Worm (Caenorhabditis elegans) whole organism, early embryonic: ENCODE data around the gene F52B11.5.

Experiments
- B0310.2 ChIP-seq: sonication (generic microtip); optimal IDR thresholded peaks from 2 replicates; lab custom pipeline; 2016; ENCODE audit warnings: mild to moderate bottlenecking, missing genetic modification characterization, missing compliant biosample characterization
- F13C5.2 ChIP-seq: sonication (generic microtip); optimal IDR thresholded peaks from 2 replicates; lab custom pipeline; 2017; ENCODE audit warnings: mild to moderate bottlenecking, missing genetic modification characterization, inconsistent platforms, missing compliant biosample characterization
- aly-1 ChIP-seq: sonication (generic microtip); optimal IDR thresholded peaks from 2 replicates; lab custom pipeline; 2016; ENCODE audit warnings: missing genetic modification characterization, missing compliant biosample characterization
- ama-1 ChIP-seq: fragments of 150-350 bp; optimal IDR thresholded peaks from 2 replicates; lab custom pipeline; 2014
- ceh-13 ChIP-seq: fragments of 200-800 bp; sonication (Bioruptor generic); optimal IDR thresholded peaks from 2 replicates; lab custom pipeline; 2018; ENCODE audit warnings: mild to moderate bottlenecking, missing genetic modification characterization, missing compliant biosample characterization
- ceh-36 ChIP-seq: sonication (generic microtip); optimal IDR thresholded peaks from 2 replicates; lab custom pipeline; 2016; ENCODE audit warnings: missing genetic modification characterization, inconsistent platforms, missing compliant biosample characterization
- ets-7 ChIP-seq: sonication (generic microtip); optimal IDR thresholded peaks from 2 replicates; lab custom pipeline; 2016; ENCODE audit warnings: missing genotype, missing genetic modification characterization, missing compliant biosample characterization
- flt-1 ChIP-seq: fragments of 200-800 bp; sonication (Bioruptor generic); IDR thresholded peaks from 2 replicates; pipeline ENCODE4 v1.3.6; 2022; ENCODE audit warnings: missing genetic modification characterization, missing compliant biosample characterization
- hmbx-1 ChIP-seq: sonication (generic microtip); optimal IDR thresholded peaks from 2 replicates; lab custom pipeline; 2016; ENCODE audit warnings: mild to moderate bottlenecking, missing genetic modification characterization, missing compliant biosample characterization
- hmg-4 ChIP-seq: fragments of 200-800 bp; sonication (Bioruptor generic); optimal IDR thresholded peaks from 2 replicates; lab custom pipeline; 2018; ENCODE audit warnings: mild to moderate bottlenecking, missing genetic modification characterization, missing compliant biosample characterization
- hnd-1 ChIP-seq: sonication (generic microtip); optimal IDR thresholded peaks from 2 replicates; lab custom pipeline; 2016; ENCODE audit warnings: missing genetic modification characterization, missing compliant biosample characterization
- pes-1 ChIP-seq: fragments of 200-800 bp; sonication (Bioruptor generic); IDR thresholded peaks from 2 replicates; pipeline ENCODE4 v1.3.6; 2022; ENCODE audit warnings: missing genetic modification reagents, missing genetic modification characterization, missing compliant biosample characterization
- scrt-1 ChIP-seq: fragments of 200-800 bp; sonication (Bioruptor generic); IDR thresholded peaks from 2 replicates; pipeline ENCODE4 v1.3.6; 2022; ENCODE audit warnings: missing genetic modification characterization, missing compliant biosample characterization
- sea-1 ChIP-seq: fragments of 200-800 bp; sonication (Bioruptor generic); conservative IDR thresholded peaks from 2 replicates; pipeline ENCODE4 v1.3.6; 2022; ENCODE audit warnings: missing genetic modification characterization, missing compliant biosample characterization
- tbx-11 ChIP-seq: fragments of 200-800 bp; sonication (Bioruptor generic); IDR thresholded peaks from 2 replicates; pipeline ENCODE4 v1.3.6; 2022; ENCODE audit warnings: missing genetic modification characterization, missing compliant biosample characterization
- tbx-37 ChIP-seq: fragments of 200-800 bp; sonication (Bioruptor generic); conservative IDR thresholded peaks from 2 replicates; pipeline ENCODE4 v1.3.6; 2022; ENCODE audit warnings: missing genetic modification reagents, missing genetic modification characterization, missing compliant biosample characterization
- tra-4 ChIP-seq: sonication (generic microtip); optimal IDR thresholded peaks from 2 replicates; lab custom pipeline; 2017; ENCODE audit warnings: missing genetic modification characterization, missing compliant biosample characterization

The F52B11.5 gene

ce11 chrIV:14123956-14124355 is 20.9 kb upstream of the F52B11.5 start, which contains the start of gene nkcc-1:
nkcc-1 (minus strand) TSS chrIV:14124056.
- TF ChIP-seq hmg-4 (no peak), sea-1 (no peak), B0310.2 (tag; lab: Kevin White, UChicago) (no peak), pes-1 (GFP tag; lab: Robert Waterston, UW) (no peak), tbx-11 (no peak), scrt-1 (no peak), ets-7 (tag; lab: Kevin White, UChicago) (no peak), flt-1 (GFP tag; lab: Robert Waterston, UW) (no peak), hnd-1 (tag; lab: Kevin White, UChicago) (no peak), F13C5.2 (tag; lab: Kevin White, UChicago) (no peak)

ce11 chrIV:14119327-14119726 is 16.3 kb upstream of the F52B11.5 start:
- no peak for TF ChIP-seq hmg-4
- TF ChIP-seq tbx-37 (GFP tag; lab: Robert Waterston, UW): no peak
- no peak for TF ChIP-seq sea-1
- TF ChIP-seq hmbx-1: no peak
- TF ChIP-seq aly-1 (tag; lab: Kevin White, UChicago): no peak

ce11 chrIV:14115556-14115955 is 12.5 kb upstream of the F52B11.5 start:
- no peak for TF ChIP-seq ceh-36 (tag; lab: Kevin White, UChicago)

ce11 chrIV:14115045-14115444 is 12.0 kb upstream of the F52B11.5 start:
- no peak for TF ChIP-seq ets-7 (tag; lab: Kevin White, UChicago)
- TF ChIP-seq ceh-13 (GFP tag; lab: Kevin White, UChicago): no peak

ce11 chrIV:14114357-14114756 is 11.3 kb upstream of the F52B11.5 start:
- TF ChIP-seq F13C5.2 (tag; lab: Kevin White, UChicago) (no peak), aly-1 (tag; lab: Kevin White, UChicago) (no peak), B0310.2 (tag; lab: Kevin White, UChicago) (no peak), hnd-1 (tag; lab: Kevin White, UChicago) (no peak), tbx-11 (no peak), pes-1 (GFP tag; lab: Robert Waterston, UW) (no peak), ceh-36 (tag; lab: Kevin White, UChicago) (no peak), tbx-37 (GFP tag; lab: Robert Waterston, UW) (no peak), ama-1 (lab: Kevin White, UChicago) (no peak), scrt-1 (no peak), hmbx-1 (no peak), sea-1 (no peak), tra-4 (tag; lab: Kevin White, UChicago) (no peak), flt-1 (GFP tag; lab: Robert Waterston, UW) (no peak), hmg-4 (no peak), ceh-13 (GFP tag; lab: Kevin White, UChicago) (no peak), ets-7 (tag; lab: Kevin White, UChicago) (no peak)

- TF ChIP-seq hnd-1 (tag; lab: Kevin White, UChicago) (no peak), ceh-13 (GFP tag; lab: Kevin White, UChicago) (no peak), B0310.2 (tag; lab: Kevin White, UChicago) (no peak), flt-1 (GFP tag; lab: Robert Waterston, UW) (no peak), aly-1 (tag; lab: Kevin White, UChicago) (no peak), sea-1 (no peak), tbx-11 (no peak), ama-1 (lab: Kevin White, UChicago) (no peak), scrt-1 (no peak), hmbx-1 (no peak), tra-4 (tag; lab: Kevin White, UChicago) (no peak), ceh-36 (tag; lab: Kevin White, UChicago) (no peak), hmg-4 (no peak), ets-7 (tag; lab: Kevin White, UChicago) (no peak), tbx-37 (GFP tag; lab: Robert Waterston, UW) (no peak), pes-1 (GFP tag; lab: Robert Waterston, UW) (no peak), F13C5.2 (tag; lab: Kevin White, UChicago) (no peak)
Observed at ce11 chrIV:14113621-14114020, 10.6 kb upstream of the F52B11.5 start.

- no peak for TF ChIP-seq F13C5.2 (tag; lab: Kevin White, UChicago)
- TF ChIP-seq tbx-11: no peak
- no peak for TF ChIP-seq aly-1 (tag; lab: Kevin White, UChicago)
- no peak for TF ChIP-seq flt-1 (GFP tag; lab: Robert Waterston, UW)
- no peak for TF ChIP-seq hmbx-1
- no peak for TF ChIP-seq pes-1 (GFP tag; lab: Robert Waterston, UW)
- TF ChIP-seq ceh-36 (tag; lab: Kevin White, UChicago): no peak
- no peak for TF ChIP-seq ets-7 (tag; lab: Kevin White, UChicago)
- no peak for TF ChIP-seq hmg-4
- no peak for TF ChIP-seq hnd-1 (tag; lab: Kevin White, UChicago)
- no peak for TF ChIP-seq ama-1 (lab: Kevin White, UChicago)
- TF ChIP-seq tra-4 (tag; lab: Kevin White, UChicago): no peak
- TF ChIP-seq scrt-1: no peak
- TF ChIP-seq B0310.2 (tag; lab: Kevin White, UChicago): no peak
- TF ChIP-seq sea-1: no peak
Observed at ce11 chrIV:14107647-14108046, 4.6 kb upstream of the F52B11.5 start.

- TF ChIP-seq hmg-4 (no peak), aly-1 (tag; lab: Kevin White, UChicago) (no peak), scrt-1 (no peak), tbx-37 (GFP tag; lab: Robert Waterston, UW) (no peak), F13C5.2 (tag; lab: Kevin White, UChicago) (no peak), pes-1 (GFP tag; lab: Robert Waterston, UW) (no peak), ama-1 (lab: Kevin White, UChicago) (no peak), B0310.2 (tag; lab: Kevin White, UChicago) (no peak), flt-1 (GFP tag; lab: Robert Waterston, UW) (no peak), hmbx-1 (no peak), ceh-13 (GFP tag; lab: Kevin White, UChicago) (no peak), sea-1 (no peak), ets-7 (tag; lab: Kevin White, UChicago) (no peak), tra-4 (tag; lab: Kevin White, UChicago) (no peak)
Observed at ce11 chrIV:14106274-14106673, 3.2 kb upstream of the F52B11.5 start, which contains the start of gene ins-34. ins-34 (plus strand) TSS chrIV:14106574.
